Worm (Caenorhabditis elegans): ENCODE data around the gene irld-25.
"Not testable (repeated sequence)": the region's sequence is repeated elsewhere in the genome, so short reads cannot be mapped to it uniquely, and the experiment has no call there.

irld-25 gene

ce11 chrV:15199768-15200167 is 21.7 kb upstream of the irld-25 start, which contains the start of gene Y75B12B.10:
Gene Y75B12B.10 (plus strand): TSS chrV:15200068.
- TF ChIP-seq zfp-3 (GFP tag; conservative IDR thresholded peaks at IDR 0.05) (no peak), nhr-42 (GFP tag; IDR thresholded peaks at IDR 0.05) (no peak), mep-1 (tag; optimal IDR thresholded peaks at IDR 0.05) (no peak), daf-12 (tag; optimal IDR thresholded peaks at IDR 0.05) (no peak), F26F4.8 (GFP tag; conservative IDR thresholded peaks at IDR 0.05) (no peak), aha-1 (tag) (no peak), ZK546.5 (tag; optimal IDR thresholded peaks at IDR 0.05) (no peak)

- TF ChIP-seq daf-8 (GFP tag; IDR thresholded peaks at IDR 0.05); ceh-62 (tag; optimal IDR thresholded peaks at IDR 0.05); aly-2 (tag; optimal IDR thresholded peaks at IDR 0.05): not testable (repeated sequence)
These were observed 13.7 kb upstream of the irld-25 start, which contains the start of gene C41G6.12 for ce11 chrV:15207681-15208080. Gene C41G6.12 (minus strand): TSS chrV:15207781.

- not testable (repeated sequence) for TF ChIP-seq fos-1 (tag; optimal IDR thresholded peaks at IDR 0.05); daf-16 (GFP tag; optimal IDR thresholded peaks at IDR 0.05); daf-16 (tag; optimal IDR thresholded peaks at IDR 0.05); nhr-48 (tag; optimal IDR thresholded peaks at IDR 0.05)
These were observed 9.6 kb upstream of the irld-25 start, which contains the start of gene sri-24 for ce11 chrV:15211869-15212268. Gene sri-24 (plus strand): TSS chrV:15212169.

ce11 chrV:15215175-15215574 is 6.3 kb upstream of the irld-25 start, which contains the start of gene sri-26:
Gene sri-26 (plus strand): TSS chrV:15215475.
- TF ChIP-seq nhr-11 (tag; optimal IDR thresholded peaks at IDR 0.05); lin-38 (GFP tag; IDR thresholded peaks at IDR 0.05); T20F7.1 (GFP tag; optimal IDR thresholded peaks at IDR 0.05): not testable (repeated sequence)

- TF ChIP-seq dve-1 (tag; optimal IDR thresholded peaks at IDR 0.05; ENCODE audit: insufficient read depth) (no peak), lin-1 (GFP tag; IDR thresholded peaks at IDR 0.05) (no peak), nhr-11 (tag; optimal IDR thresholded peaks at IDR 0.05) (no peak), spr-3 (GFP tag; optimal IDR thresholded peaks at IDR 0.05) (no peak), nhr-111 (GFP tag; optimal IDR thresholded peaks at IDR 0.05) (no peak), F44E2.7 (GFP tag; IDR thresholded peaks at IDR 0.05) (no peak)
These were observed 4.7 kb upstream of the irld-25 start, which contains the start of gene sri-25 for ce11 chrV:15216705-15217104. Gene sri-25 (plus strand): TSS chrV:15217005.

- TF ChIP-seq dmd-6 (GFP tag; IDR thresholded peaks at IDR 0.05) (no peak), daf-8 (GFP tag; IDR thresholded peaks at IDR 0.05) (no peak), mdt-29 (GFP tag; IDR thresholded peaks at IDR 0.05) (no peak), lin-1 (GFP tag; IDR thresholded peaks at IDR 0.05) (no peak)
These were observed 2.2 kb downstream of the irld-25 start, which contains the start of gene srw-24 for ce11 chrV:15223668-15224067. Gene srw-24 (plus strand): TSS chrV:15223968.

ce11 chrV:15225650-15226049 is 4.2 kb downstream of the irld-25 start, which contains the start of gene srw-14:
Gene srw-14 (plus strand): TSS chrV:15225950.
- TF ChIP-seq nhr-25 (tag; optimal IDR thresholded peaks at IDR 0.05; ENCODE audit: borderline replicate concordance, insufficient read depth) (no peak), F37D6.2 (tag; optimal IDR thresholded peaks at IDR 0.05) (no peak), lin-13 (GFP tag; optimal IDR thresholded peaks at IDR 0.05) (no peak), zip-11 (GFP tag; IDR thresholded peaks at IDR 0.05) (no peak)

- peak; percentile 41 for TF ChIP-seq pqm-1 (tag; optimal IDR thresholded peaks at IDR 0.05)
- no peak for TF ChIP-seq ztf-7 (tag; optimal IDR thresholded peaks at IDR 0.05)
These were observed 4.8 kb downstream of the irld-25 start for ce11 chrV:15226206-15226605.
